Worm (Caenorhabditis elegans): ENCODE results near the gene lys-4.

ce11 chrIV:11597079-11597478 is 25.9 kb downstream of the lys-4 start:
- TF ChIP-seq pha-4 (GFP tag; IDR thresholded peaks at IDR 0.05) (no peak), pha-4 (tag; optimal IDR thresholded peaks at IDR 0.05) (no peak), hlh-30 (tag; optimal IDR thresholded peaks at IDR 0.05; ENCODE audit: insufficient read depth) (no peak), nhr-237 (tag; optimal IDR thresholded peaks at IDR 0.05) (no peak), ama-1 (optimal IDR thresholded peaks at IDR 0.05) (no peak), nhr-77 (tag; optimal IDR thresholded peaks at IDR 0.05) (no peak)

Data from whole organism, L4 larva.